Worm (Caenorhabditis elegans): ENCODE results near the gene unc-42.

unc-42 gene

DNA sequence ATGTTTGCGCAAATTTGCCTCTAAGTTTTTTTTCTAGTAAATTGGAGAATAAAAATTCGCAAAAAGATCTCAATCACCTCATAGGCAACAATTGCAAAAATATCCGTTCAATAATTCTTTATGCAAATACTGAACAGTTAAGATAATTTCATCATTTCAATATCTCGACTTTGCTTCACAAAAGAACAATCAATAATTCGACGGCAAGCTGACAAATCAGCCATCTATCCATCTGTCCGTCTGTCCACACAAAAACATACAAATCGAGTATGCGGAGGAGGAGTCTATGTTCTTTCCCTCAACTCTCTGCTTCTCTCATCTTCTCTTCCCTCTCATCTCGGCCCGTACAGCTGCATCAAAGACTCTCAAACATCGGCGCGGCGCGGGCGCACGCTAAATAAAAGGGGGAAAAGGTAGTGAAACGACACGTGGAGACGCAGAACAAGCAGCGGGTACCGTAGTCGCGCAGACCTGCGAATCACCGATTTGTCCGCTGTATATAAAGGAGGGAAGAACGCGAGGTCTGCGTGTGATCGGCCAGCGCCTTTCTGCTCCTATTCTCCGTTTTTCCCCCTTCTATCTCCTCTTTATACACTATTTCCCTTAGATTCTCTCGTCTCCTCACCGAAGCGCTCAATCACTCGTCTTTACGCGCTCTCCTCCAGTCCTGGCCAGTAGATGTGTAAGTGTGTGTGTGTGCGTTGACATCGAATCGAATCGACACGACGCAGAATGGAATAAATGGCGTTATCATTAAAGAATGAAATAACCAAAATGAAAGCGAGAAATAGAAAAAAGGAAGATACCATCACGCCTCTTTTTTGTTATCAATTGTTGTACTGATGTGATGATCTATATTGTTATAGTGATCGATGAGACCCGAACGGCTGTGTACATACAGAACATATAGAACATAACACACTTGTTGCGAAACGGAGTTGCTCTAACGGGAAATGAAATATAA is 38.2 kb downstream of the unc-42 start (continued):
- TF ChIP-seq jun-1 (tag; optimal IDR thresholded peaks at IDR 0.05) (peak; percentile 96), unc-98 (GFP tag; IDR thresholded peaks at IDR 0.05) (no peak; the same call in 1 of the 2 replicates), hpl-2 (GFP tag; optimal IDR thresholded peaks at IDR 0.05) (peak; percentile 83), mab-9 (GFP tag; IDR thresholded peaks at IDR 0.05) (peak; percentile 83), hlh-17 (GFP tag; optimal IDR thresholded peaks at IDR 0.05; ENCODE audit: borderline replicate concordance) (no peak), elt-3 (tag; optimal IDR thresholded peaks at IDR 0.05) (peak in 3 of 6 experiments; percentile 50 to 81 (median 72)), blmp-1 (tag; optimal IDR thresholded peaks at IDR 0.05) (peak; percentile 89), dsc-1 (tag; optimal IDR thresholded peaks at IDR 0.05) (peak; percentile 91), irx-1 (tag; optimal IDR thresholded peaks at IDR 0.05) (peak; percentile 87), swsn-7 (tag; optimal IDR thresholded peaks at IDR 0.05) (peak; percentile 98), nhr-90 (tag; optimal IDR thresholded peaks at IDR 0.05; ENCODE audit: poor library complexity) (peak; percentile 89), nhr-20 (tag; optimal IDR thresholded peaks at IDR 0.05) (peak; percentile 98), nhr-85 (tag) (peak; percentile 96), isw-1 (GFP tag; IDR thresholded peaks at IDR 0.05) (peak; percentile 90), nhr-71 (tag; optimal IDR thresholded peaks at IDR 0.05) (peak; percentile 98), lin-15B (tag; optimal IDR thresholded peaks at IDR 0.05) (peak; percentile 60), lsy-2 (tag; optimal IDR thresholded peaks at IDR 0.05) (peak; percentile 95 to 99), tlp-1 (tag; optimal IDR thresholded peaks at IDR 0.05) (no peak), ces-1 (GFP tag; optimal IDR thresholded peaks at IDR 0.05) (peak; percentile 23), nhr-28 (tag; optimal IDR thresholded peaks at IDR 0.05) (no peak), pqm-1 (tag; optimal IDR thresholded peaks at IDR 0.05) (no peak), efl-1 (optimal IDR thresholded peaks at IDR 0.05) (peak; percentile 82 to 84), efl-1 (GFP tag; optimal IDR thresholded peaks at IDR 0.05 in 1 of 2) (peak; percentile 63 to 95), zip-4 (GFP tag; optimal IDR thresholded peaks at IDR 0.05) (peak; percentile 67), egl-27 (tag; optimal IDR thresholded peaks at IDR 0.05) (peak; percentile 84 to 96), efl-3 (GFP tag; optimal IDR thresholded peaks at IDR 0.05) (peak; percentile 49), unc-62 (GFP tag; optimal IDR thresholded peaks at IDR 0.05) (no peak), alr-1 (tag; optimal IDR thresholded peaks at IDR 0.05; ENCODE audit: borderline replicate concordance) (no peak), C04F5.9 (tag; optimal IDR thresholded peaks at IDR 0.05) (peak; percentile 60), mdl-1 (tag; optimal IDR thresholded peaks at IDR 0.05) (peak; percentile 74 to 97), snu-23 (GFP tag; optimal IDR thresholded peaks at IDR 0.05) (peak; percentile 99), unc-30 (tag; optimal IDR thresholded peaks at IDR 0.05) (no peak), sox-4 (tag; optimal IDR thresholded peaks at IDR 0.05) (peak; percentile 87), pag-3 (tag; optimal IDR thresholded peaks at IDR 0.05; ENCODE audit: borderline replicate concordance, insufficient read depth) (no peak), fos-1 (tag; optimal IDR thresholded peaks at IDR 0.05) (peak; percentile 84), ceh-82 (tag; optimal IDR thresholded peaks at IDR 0.05) (peak; percentile 57 to 95 (median 83)), nhr-19 (GFP tag; conservative IDR thresholded peaks at IDR 0.05) (peak; percentile 89), lin-13 (GFP tag; optimal IDR thresholded peaks at IDR 0.05) (peak; percentile 88), lin-39 (tag; optimal IDR thresholded peaks at IDR 0.05) (peak; percentile 24), xbp-1 (tag; optimal IDR thresholded peaks at IDR 0.05) (peak; percentile 98), snpc-4 (tag; optimal IDR thresholded peaks at IDR 0.05) (peak; percentile 80), mep-1 (tag; optimal IDR thresholded peaks at IDR 0.05) (peak; percentile 76), pax-3 (tag; optimal IDR thresholded peaks at IDR 0.05) (peak; percentile 87), F16B12.6 (tag; optimal IDR thresholded peaks at IDR 0.05) (peak; percentile 10)
